Fruit fly (Drosophila melanogaster): ENCODE results near the gene btn.

Gene btn

dm6 chr3R:22597344-22597954 is 11.0 kb upstream of the btn start (continued):
- TF ChIP-seq Gug (GFP tag; IDR thresholded peaks at IDR 0.05) (peak; percentile 65; the same call in 3 of the 4 replicates), Trl (optimal IDR thresholded peaks at IDR 0.05) (no peak), Trl (GFP tag; optimal IDR thresholded peaks at IDR 0.05) (peak; percentile 57), CG11695 (GFP tag; IDR thresholded peaks at IDR 0.05) (peak; percentile 68), CG7987 (GFP tag; optimal IDR thresholded peaks at IDR 0.05) (no peak), CG17361 (GFP tag; IDR thresholded peaks at IDR 0.05) (no peak; the same call in 2 of the 3 replicates), br (optimal IDR thresholded peaks at IDR 0.05) (no peak), CG11398 (GFP tag; optimal IDR thresholded peaks at IDR 0.05) (no peak), cad (GFP tag; optimal IDR thresholded peaks at IDR 0.05) (no peak), CG18599 (GFP tag; optimal IDR thresholded peaks at IDR 0.05) (peak; percentile 71), Nf-YC (tag; optimal IDR thresholded peaks at IDR 0.05) (no peak), CG10543 (GFP tag; optimal IDR thresholded peaks at IDR 0.05) (no peak), ATbp (GFP tag; optimal IDR thresholded peaks at IDR 0.05) (peak; percentile 87), HmgZ (tag; optimal IDR thresholded peaks at IDR 0.05) (no peak), ewg (GFP tag; optimal IDR thresholded peaks at IDR 0.05) (peak; percentile 65), fd96Cb (tag; optimal IDR thresholded peaks at IDR 0.05) (peak; percentile 76), CG10565 (GFP tag; optimal IDR thresholded peaks at IDR 0.05) (no peak), Ssrp (tag; optimal IDR thresholded peaks at IDR 0.05) (peak; percentile 69), CG3407 (GFP tag; optimal IDR thresholded peaks at IDR 0.05) (peak; percentile 70), jing (GFP tag; optimal IDR thresholded peaks at IDR 0.05) (no peak), sd (tag; optimal IDR thresholded peaks at IDR 0.05) (peak; percentile 11), CG31388 (GFP tag; optimal IDR thresholded peaks at IDR 0.05) (peak; percentile 20), Dip3 (GFP tag; optimal IDR thresholded peaks at IDR 0.05) (no peak), CG10959 (GFP tag; IDR thresholded peaks at IDR 0.05) (peak; percentile 56), HmgD (GFP tag; optimal IDR thresholded peaks at IDR 0.05) (no peak), Chrac-16 (GFP tag; optimal IDR thresholded peaks at IDR 0.05) (peak; percentile 66), crol (GFP tag; IDR thresholded peaks at IDR 0.05) (peak; percentile 27; the same call in 1 of the 2 replicates), amos (GFP tag; IDR thresholded peaks at IDR 0.05; ENCODE audit: partially characterized antibody) (no peak), CG1602 (GFP tag; optimal IDR thresholded peaks at IDR 0.05) (peak; percentile 56), en (GFP tag; optimal IDR thresholded peaks at IDR 0.05) (peak; percentile 45), slp2 (GFP tag; optimal IDR thresholded peaks at IDR 0.05) (peak; percentile 63), CG18262 (tag; optimal IDR thresholded peaks at IDR 0.05) (no peak), CG17802 (tag; optimal IDR thresholded peaks at IDR 0.05) (peak; percentile 34), chm (GFP tag; IDR thresholded peaks at IDR 0.05) (peak; percentile 64), psq (GFP tag; optimal IDR thresholded peaks at IDR 0.05) (no peak), cato (GFP tag; optimal IDR thresholded peaks at IDR 0.05; ENCODE audit: borderline replicate concordance) (peak; percentile 45), zf30C (GFP tag; optimal IDR thresholded peaks at IDR 0.05) (no peak), CG12391 (tag; optimal IDR thresholded peaks at IDR 0.05) (peak; percentile 76), CG17186 (GFP tag; optimal IDR thresholded peaks at IDR 0.05) (peak; percentile 29), bbx (GFP tag; IDR thresholded peaks at IDR 0.05; ENCODE audit: partially characterized antibody) (no peak), CG4707 (GFP tag; optimal IDR thresholded peaks at IDR 0.05) (peak; percentile 71), CG6272 (GFP tag; IDR thresholded peaks at IDR 0.05) (peak; percentile 61), Nf-YA (GFP tag; IDR thresholded peaks at IDR 0.05) (peak; percentile 44; the same call in 1 of the 2 replicates), CG11456 (GFP tag; IDR thresholded peaks at IDR 0.05) (peak; percentile 73; the same call in 2 of the 3 replicates), ken (GFP tag; IDR thresholded peaks at IDR 0.05) (peak; percentile 89), PHDP (tag; optimal IDR thresholded peaks at IDR 0.05) (no peak), row (GFP tag; IDR thresholded peaks at IDR 0.05) (peak; percentile 82), bcd (GFP tag; optimal IDR thresholded peaks at IDR 0.05) (no peak), maf-S (GFP tag; optimal IDR thresholded peaks at IDR 0.05) (peak; percentile 32), wek (GFP tag; optimal IDR thresholded peaks at IDR 0.05) (peak; percentile 33)

All from whole organism, embryonic.